Fruit fly (Drosophila melanogaster): ENCODE data around the gene PIG-B.

dm6 chr3L:3845815-3846375 is 34.8 kb downstream of the PIG-B start, which contains the start of gene Awh:
- TF ChIP-seq CG8478 (optimal IDR thresholded peaks at IDR 0.05) (no peak), CTCF (optimal IDR thresholded peaks at IDR 0.05) (no peak)
